Worm (Caenorhabditis elegans) whole organism, L1 larva: ENCODE results near the gene crn-7.

ENCODE experiments used
- C16A3.4 ChIP-seq: fragments of 150-350 bp; optimal IDR thresholded peaks from 2 replicates; lab custom pipeline; 2014; ENCODE audit warnings: missing biosample characterization, missing genetic modification characterization
- C34B4.2 ChIP-seq: sonication (generic microtip); optimal IDR thresholded peaks from 2 replicates; lab custom pipeline; 2017; ENCODE audit warnings: mild to moderate bottlenecking, missing genetic modification characterization, missing compliant biosample characterization
- Y116A8C.19 ChIP-seq: sonication (generic microtip); optimal IDR thresholded peaks from 2 replicates; lab custom pipeline; 2016; ENCODE audit warnings: missing compliant biosample characterization, missing genetic modification characterization, borderline replicate concordance
- alr-1 ChIP-seq: fragments of 200-800 bp; sonication (Bioruptor generic); optimal IDR thresholded peaks from 2 replicates; lab custom pipeline; 2018; ENCODE audit warnings: borderline replicate concordance, mild to moderate bottlenecking, missing genetic modification characterization, missing compliant biosample characterization
- aly-2 ChIP-seq: fragments of 150-350 bp; optimal IDR thresholded peaks from 2 replicates; lab custom pipeline; 2014; ENCODE audit warnings: missing biosample characterization, missing genetic modification characterization
- blmp-1 ChIP-seq: fragments of 150-350 bp; optimal IDR thresholded peaks from 2 replicates; lab custom pipeline; 2014; ENCODE audit warnings: missing biosample characterization, missing genetic modification characterization
- ceh-63 ChIP-seq: fragments of 200-800 bp; sonication (Bioruptor generic); optimal IDR thresholded peaks from 2 replicates; lab custom pipeline; 2018; ENCODE audit warnings: mild to moderate bottlenecking, missing genetic modification characterization, missing compliant biosample characterization
- ceh-8 ChIP-seq: fragments of 200-800 bp; sonication (Bioruptor generic); optimal IDR thresholded peaks from 2 replicates; lab custom pipeline; 2018; ENCODE audit warnings: mild to moderate bottlenecking, missing genetic modification characterization, moderate library complexity, missing compliant biosample characterization
- ceh-90 ChIP-seq: sonication (generic microtip); optimal IDR thresholded peaks from 2 replicates; lab custom pipeline; 2016; ENCODE audit warnings: missing genetic modification characterization, missing compliant biosample characterization
- dpl-1 ChIP-seq, 3 experiments: fragments of 150-350 bp in 2 of 3; sonication (generic microtip) in 1 of 3; optimal IDR thresholded peaks; 2 replicates each; lab custom pipeline; 2014 to 2017; ENCODE audit warnings: missing biosample characterization in 3 of 3, missing genetic modification characterization in 3 of 3, missing genetic modification reagents in 3 of 3
- dsc-1 ChIP-seq: sonication (generic microtip); optimal IDR thresholded peaks from 2 replicates; lab custom pipeline; 2016; ENCODE audit warnings: mild to moderate bottlenecking, missing genetic modification characterization, missing compliant biosample characterization
- egl-27 ChIP-seq, 2 experiments: fragments of 150-350 bp in 1 of 2; sonication (generic microtip); optimal IDR thresholded peaks; 3 replicates each; lab custom pipeline; 2017 to 2018; ENCODE audit warnings: missing biosample characterization in 2 of 2, missing genetic modification characterization in 2 of 2, missing genetic modification reagents in 2 of 2
- elt-2 ChIP-seq: sonication (generic microtip); optimal IDR thresholded peaks from 2 replicates; lab custom pipeline; 2016; ENCODE audit warnings: missing genetic modification characterization, mild to moderate bottlenecking, inconsistent platforms, missing compliant biosample characterization, missing genetic modification reagents
- elt-3 ChIP-seq, 6 experiments: fragments of 150-350 bp in 1 of 6; sonication (generic microtip); optimal IDR thresholded peaks; 2 replicates each; lab custom pipeline; 2017 to 2018; ENCODE audit warnings: missing biosample characterization in 6 of 6, missing genetic modification characterization in 6 of 6, inconsistent platforms in 1 of 6
- fkh-10 ChIP-seq: sonication (generic microtip); optimal IDR thresholded peaks from 2 replicates; lab custom pipeline; 2017; ENCODE audit warnings: missing biosample characterization, missing genetic modification reagents, missing genetic modification characterization
- fkh-4 ChIP-seq: sonication (generic microtip); optimal IDR thresholded peaks from 2 replicates; lab custom pipeline; 2016; ENCODE audit warnings: missing compliant biosample characterization, missing genetic modification characterization, borderline replicate concordance
- fkh-8 ChIP-seq: sonication (generic microtip); optimal IDR thresholded peaks from 2 replicates; lab custom pipeline; 2016; ENCODE audit warnings: mild to moderate bottlenecking, missing genetic modification characterization, missing compliant biosample characterization
- grh-1 ChIP-seq: fragments of 200-800 bp; sonication (Bioruptor generic); IDR thresholded peaks from 2 replicates; pipeline ENCODE4 v1.3.6; 2022; ENCODE audit warnings: missing genetic modification reagents, missing genetic modification characterization, missing compliant biosample characterization
- hlh-17 ChIP-seq: fragments of 200-800 bp; sonication (Bioruptor generic); optimal IDR thresholded peaks from 2 replicates; lab custom pipeline; 2018; ENCODE audit warnings: missing genetic modification characterization, mild to moderate bottlenecking, missing compliant biosample characterization, moderate library complexity, borderline replicate concordance
- hlh-4 ChIP-seq: sonication (generic microtip); optimal IDR thresholded peaks from 2 replicates; lab custom pipeline; 2016; ENCODE audit warnings: mild to moderate bottlenecking, missing genetic modification characterization, missing compliant biosample characterization
- hpl-2 ChIP-seq: fragments of 150-350 bp; optimal IDR thresholded peaks from 2 replicates; lab custom pipeline; 2014; ENCODE audit warnings: missing biosample characterization, missing genetic modification reagents, missing genetic modification characterization
- irx-1 ChIP-seq: sonication (generic microtip); optimal IDR thresholded peaks from 2 replicates; lab custom pipeline; 2016; ENCODE audit warnings: missing genetic modification characterization, missing compliant biosample characterization
- jun-1 ChIP-seq: fragments of 150-350 bp; optimal IDR thresholded peaks from 2 replicates; lab custom pipeline; 2014; ENCODE audit warnings: missing biosample characterization, missing genetic modification reagents, missing genetic modification characterization
- lin-13 ChIP-seq: fragments of 150-350 bp; optimal IDR thresholded peaks from 2 replicates; lab custom pipeline; 2014; ENCODE audit warnings: missing biosample characterization, missing genetic modification reagents, missing genetic modification characterization
- lin-14 ChIP-seq: fragments of 200-800 bp; sonication (Bioruptor generic); optimal IDR thresholded peaks from 2 replicates; lab custom pipeline; 2018; ENCODE audit warnings: mild to moderate bottlenecking, missing genetic modification characterization, moderate library complexity, missing compliant biosample characterization
- lin-15B ChIP-seq: fragments of 150-350 bp; sonication (generic microtip); optimal IDR thresholded peaks from 3 replicates; lab custom pipeline; 2014; ENCODE audit warnings: missing biosample characterization, missing genetic modification characterization
- lir-3 ChIP-seq: sonication (generic microtip); optimal IDR thresholded peaks from 2 replicates; lab custom pipeline; 2016; ENCODE audit warnings: mild to moderate bottlenecking, missing genetic modification characterization, moderate library complexity, missing compliant biosample characterization; ENCODE audit not compliant: poor library complexity
- lsy-2 ChIP-seq, 2 experiments: fragments of 150-350 bp; optimal IDR thresholded peaks; 2 replicates each; lab custom pipeline; 2014; ENCODE audit warnings: missing biosample characterization in 2 of 2, missing genetic modification characterization in 2 of 2
- mab-9 ChIP-seq: fragments of 200-800 bp; sonication (Bioruptor generic); IDR thresholded peaks from 2 replicates; pipeline ENCODE4 v1.3.6; 2022; ENCODE audit warnings: missing genetic modification reagents, missing genetic modification characterization, missing compliant biosample characterization
- mdl-1 ChIP-seq, 2 experiments: fragments of 150-350 bp; optimal IDR thresholded peaks; 2 replicates each; lab custom pipeline; 2014 to 2017; ENCODE audit warnings: missing biosample characterization in 2 of 2, missing genetic modification characterization in 2 of 2, inconsistent platforms in 1 of 2
- mef-2 ChIP-seq: fragments of 150-350 bp; optimal IDR thresholded peaks from 2 replicates; lab custom pipeline; 2014; ENCODE audit warnings: missing biosample characterization, missing genetic modification characterization
- nhr-11 ChIP-seq: fragments of 150-350 bp; optimal IDR thresholded peaks from 2 replicates; lab custom pipeline; 2014; ENCODE audit warnings: missing biosample characterization, missing genetic modification characterization
- nhr-19 ChIP-seq: fragments of 200-800 bp; sonication (Bioruptor generic); conservative IDR thresholded peaks from 2 replicates; pipeline ENCODE4 v1.3.6; 2022; ENCODE audit warnings: missing genetic modification characterization, missing compliant biosample characterization
- nhr-20 ChIP-seq: sonication (generic microtip); optimal IDR thresholded peaks from 2 replicates; lab custom pipeline; 2016; ENCODE audit warnings: mild to moderate bottlenecking, missing genetic modification characterization, missing compliant biosample characterization
- nhr-71 ChIP-seq: sonication (generic microtip); optimal IDR thresholded peaks from 2 replicates; lab custom pipeline; 2016; ENCODE audit warnings: mild to moderate bottlenecking, missing genetic modification characterization, moderate library complexity, missing compliant biosample characterization
- nhr-76 ChIP-seq: sonication (generic microtip); optimal IDR thresholded peaks from 2 replicates; lab custom pipeline; 2017; ENCODE audit warnings: missing biosample characterization, missing genetic modification characterization
- nhr-90 ChIP-seq: sonication (generic microtip); optimal IDR thresholded peaks from 2 replicates; lab custom pipeline; 2016; ENCODE audit warnings: mild to moderate bottlenecking, missing genetic modification characterization, missing compliant biosample characterization; ENCODE audit not compliant: poor library complexity
- pag-3 ChIP-seq: sonication (generic microtip); optimal IDR thresholded peaks from 2 replicates; lab custom pipeline; 2017; ENCODE audit warnings: missing genetic modification characterization, mild to moderate bottlenecking, missing compliant biosample characterization, antibody characterized with exemption, borderline replicate concordance; ENCODE audit not compliant: insufficient read depth
- pqm-1 ChIP-seq: sonication (generic microtip); optimal IDR thresholded peaks from 3 replicates; lab custom pipeline; 2017; ENCODE audit warnings: missing biosample characterization, missing genetic modification characterization
- skn-1 ChIP-seq: fragments of 150-350 bp; optimal IDR thresholded peaks from 2 replicates; lab custom pipeline; 2014; ENCODE audit warnings: missing biosample characterization, missing genetic modification characterization
- snpc-4 ChIP-seq: fragments of 150-350 bp; optimal IDR thresholded peaks from 2 replicates; lab custom pipeline; 2014; ENCODE audit warnings: missing biosample characterization, missing genetic modification characterization
- snu-23 ChIP-seq: sonication (generic microtip); optimal IDR thresholded peaks from 2 replicates; lab custom pipeline; 2016; ENCODE audit warnings: missing genetic modification characterization, missing compliant biosample characterization
- sox-4 ChIP-seq: sonication (generic microtip); optimal IDR thresholded peaks from 2 replicates; lab custom pipeline; 2016; ENCODE audit warnings: missing genetic modification characterization, missing compliant biosample characterization
- swsn-7 ChIP-seq: sonication (generic microtip); optimal IDR thresholded peaks from 2 replicates; lab custom pipeline; 2016; ENCODE audit warnings: missing genetic modification characterization, missing compliant biosample characterization
- unc-130 ChIP-seq: fragments of 150-350 bp; optimal IDR thresholded peaks from 2 replicates; lab custom pipeline; 2017; ENCODE audit warnings: missing biosample characterization, missing genetic modification characterization, inconsistent platforms
- unc-30 ChIP-seq: sonication (generic microtip); optimal IDR thresholded peaks from 2 replicates; lab custom pipeline; 2017; ENCODE audit warnings: missing biosample characterization, missing genetic modification characterization
- unc-62 ChIP-seq: fragments of 150-350 bp; optimal IDR thresholded peaks from 2 replicates; lab custom pipeline; 2014; ENCODE audit warnings: missing biosample characterization, missing genetic modification reagents, missing genetic modification characterization
- unc-86 ChIP-seq: sonication (generic microtip); optimal IDR thresholded peaks from 2 replicates; lab custom pipeline; 2016; ENCODE audit warnings: missing genetic modification characterization, missing compliant biosample characterization
- xbp-1 ChIP-seq: sonication (generic microtip); optimal IDR thresholded peaks from 2 replicates; lab custom pipeline; 2016; ENCODE audit warnings: missing genetic modification characterization, missing compliant biosample characterization
- zag-1 ChIP-seq: fragments of 150-350 bp; optimal IDR thresholded peaks from 2 replicates; lab custom pipeline; 2014; ENCODE audit warnings: missing biosample characterization, missing genetic modification characterization
- zip-4 ChIP-seq: fragments of 200-800 bp; sonication (Bioruptor generic); optimal IDR thresholded peaks from 2 replicates; lab custom pipeline; 2018; ENCODE audit warnings: mild to moderate bottlenecking, missing genetic modification characterization, moderate library complexity, missing compliant biosample characterization

Gene crn-7

ce11 chrIII:8250007-8250683, 18.2 kb upstream of the crn-7 start, which contains the start of gene knl-1:
Gene knl-1, plus strand, starts transcription at chrIII:8250632.
- peak; percentile 25 for TF ChIP-seq nhr-90
- TF ChIP-seq snu-23 (GFP tag; lab: Kevin White, UChicago) = peak; percentile 50
- TF ChIP-seq nhr-11 (tag; lab: Kevin White, UChicago) = no peak
- no peak for TF ChIP-seq snpc-4 (tag; lab: Kevin White, UChicago)
- TF ChIP-seq ceh-8 (GFP tag; lab: Kevin White, UChicago) = no peak
- no peak for TF ChIP-seq hpl-2 (GFP tag; lab: Kevin White, UChicago)
- TF ChIP-seq nhr-20 (tag; lab: Kevin White, UChicago) = peak; percentile 27
- peak; percentile 80 to 89 (median 81) for TF ChIP-seq dpl-1 (GFP tag; optimal IDR thresholded peaks at IDR 0.05; lab: Kevin White, UChicago)
- no peak for TF ChIP-seq mab-9 (GFP tag; lab: Robert Waterston, UW)
- TF ChIP-seq C16A3.4 (tag; lab: Kevin White, UChicago) = peak; percentile 82
- peak; percentile 5 for TF ChIP-seq fkh-4 (tag; lab: Kevin White, UChicago)
- peak; percentile 49 for TF ChIP-seq lin-13
- TF ChIP-seq mef-2 (tag; lab: Kevin White, UChicago) = no peak
- TF ChIP-seq nhr-76 = no peak
- no peak for TF ChIP-seq dsc-1 (tag; lab: Kevin White, UChicago)
- no peak for TF ChIP-seq elt-2 (tag; lab: Kevin White, UChicago)
- TF ChIP-seq Y116A8C.19 (tag; lab: Kevin White, UChicago) = no peak
- TF ChIP-seq jun-1 (tag; lab: Kevin White, UChicago) = no peak
- no peak for TF ChIP-seq unc-62 (GFP tag; lab: Kevin White, UChicago)
- peak; percentile 72 for TF ChIP-seq blmp-1
- peak; percentile 28 to 82 for TF ChIP-seq lsy-2 (tag; optimal IDR thresholded peaks at IDR 0.05; lab: Kevin White, UChicago)
- TF ChIP-seq zip-4 (GFP tag; lab: Kevin White, UChicago) = no peak
- no peak for TF ChIP-seq egl-27 (tag; optimal IDR thresholded peaks at IDR 0.05; lab: Kevin White, UChicago)
- TF ChIP-seq aly-2 = no peak
- TF ChIP-seq unc-130 = no peak
- no peak for TF ChIP-seq nhr-71 (tag; lab: Kevin White, UChicago)
- TF ChIP-seq pqm-1 = no peak
- TF ChIP-seq lin-14 = peak; percentile 46
- no peak for TF ChIP-seq C34B4.2 (tag; lab: Kevin White, UChicago)
- no peak for TF ChIP-seq ceh-63 (GFP tag; lab: Kevin White, UChicago)
- no peak for TF ChIP-seq sox-4
- peak in 1 of 6 experiments; percentile 22 for TF ChIP-seq elt-3 (tag; optimal IDR thresholded peaks at IDR 0.05; lab: Kevin White, UChicago)
- TF ChIP-seq lir-3 (tag; lab: Kevin White, UChicago) = peak; percentile 36
- TF ChIP-seq unc-86 (tag; lab: Kevin White, UChicago) = no peak
- TF ChIP-seq unc-30 (tag; lab: Kevin White, UChicago) = no peak
- TF ChIP-seq skn-1 (tag; lab: Kevin White, UChicago) = peak; percentile 36
- TF ChIP-seq pag-3 = no peak
- no peak for TF ChIP-seq hlh-17
- TF ChIP-seq zag-1 (tag; lab: Kevin White, UChicago) = no peak
- no peak for TF ChIP-seq hlh-4 (tag; lab: Kevin White, UChicago)
- no peak for TF ChIP-seq ceh-90 (tag; lab: Kevin White, UChicago)
- TF ChIP-seq nhr-19 (GFP tag; lab: Robert Waterston, UW) = no peak
- no peak for TF ChIP-seq grh-1
- no peak for TF ChIP-seq mdl-1 (tag; optimal IDR thresholded peaks at IDR 0.05; lab: Kevin White, UChicago)
- TF ChIP-seq fkh-8 (tag; lab: Kevin White, UChicago) = peak; percentile 19
- TF ChIP-seq swsn-7 = peak; percentile 17
- TF ChIP-seq xbp-1 (tag; lab: Kevin White, UChicago) = peak; percentile 22
- no peak for TF ChIP-seq alr-1 (tag; lab: Kevin White, UChicago)
- TF ChIP-seq lin-15B = peak; percentile 74
- TF ChIP-seq fkh-10 = no peak
- TF ChIP-seq irx-1 = no peak
